Worm (Caenorhabditis elegans) whole organism, L3 larva: Measurements from ENCODE around the gene H28G03.2.

ENCODE experiments used
- ZK546.5 ChIP-seq: sonication (generic microtip); optimal IDR thresholded peaks from 2 replicates; lab custom pipeline; 2017; ENCODE audit warnings: missing biosample characterization, missing genetic modification characterization
- aly-2 ChIP-seq: fragments of 150-350 bp; optimal IDR thresholded peaks from 2 replicates; lab custom pipeline; 2014; ENCODE audit warnings: missing biosample characterization, missing genetic modification characterization
- ama-1 ChIP-seq: fragments of 150-350 bp; optimal IDR thresholded peaks from 2 replicates; lab custom pipeline; 2018
- ceh-16 ChIP-seq: sonication (generic microtip); optimal IDR thresholded peaks from 2 replicates; lab custom pipeline; 2017; ENCODE audit warnings: missing biosample characterization, missing genetic modification characterization
- ceh-82 ChIP-seq: fragments of 150-350 bp; optimal IDR thresholded peaks from 2 replicates; lab custom pipeline; 2014; ENCODE audit warnings: missing biosample characterization, missing genetic modification characterization
- ceh-9 ChIP-seq: sonication (generic microtip); optimal IDR thresholded peaks from 2 replicates; lab custom pipeline; 2018; ENCODE audit warnings: missing biosample characterization, missing genetic modification characterization
- egl-27 ChIP-seq: sonication (generic microtip); optimal IDR thresholded peaks from 4 replicates; lab custom pipeline; 2017; ENCODE audit warnings: missing biosample characterization, missing genetic modification reagents, missing genetic modification characterization
- egl-5 ChIP-seq: fragments of 150-350 bp; optimal IDR thresholded peaks from 2 replicates; lab custom pipeline; 2017; ENCODE audit warnings: missing biosample characterization, missing genetic modification reagents, missing genetic modification characterization, inconsistent platforms
- elt-1 ChIP-seq: fragments of 150-350 bp; optimal IDR thresholded peaks from 2 replicates; lab custom pipeline; 2014; ENCODE audit warnings: missing biosample characterization, missing genetic modification characterization
- elt-2 ChIP-seq: sonication (generic microtip); optimal IDR thresholded peaks from 2 replicates; lab custom pipeline; 2016; ENCODE audit warnings: missing genetic modification reagents, mild to moderate bottlenecking, missing genetic modification characterization, missing compliant biosample characterization
- eor-1 ChIP-seq, 2 experiments: fragments of 150-350 bp; optimal IDR thresholded peaks; 2 replicates each; lab custom pipeline; 2014 to 2018; ENCODE audit warnings: missing biosample characterization in 2 of 2, missing genetic modification characterization in 2 of 2
- fkh-10 ChIP-seq: sonication (generic microtip); optimal IDR thresholded peaks from 2 replicates; lab custom pipeline; 2017; ENCODE audit warnings: missing biosample characterization, missing genetic modification reagents, missing genetic modification characterization
- fos-1 ChIP-seq: fragments of 150-350 bp; optimal IDR thresholded peaks from 2 replicates; lab custom pipeline; 2014; ENCODE audit warnings: missing biosample characterization, missing genetic modification characterization
- hmg-11 ChIP-seq: sonication (generic microtip); optimal IDR thresholded peaks from 2 replicates; lab custom pipeline; 2016; ENCODE audit warnings: missing genetic modification characterization, missing compliant biosample characterization
- jun-1 ChIP-seq: fragments of 150-350 bp; optimal IDR thresholded peaks from 2 replicates; lab custom pipeline; 2014; ENCODE audit warnings: missing biosample characterization, missing genetic modification reagents, missing genetic modification characterization
- lin-15B ChIP-seq: fragments of 150-350 bp; optimal IDR thresholded peaks from 2 replicates; lab custom pipeline; 2014; ENCODE audit warnings: missing biosample characterization, missing genetic modification characterization
- mdl-1 ChIP-seq: fragments of 150-350 bp; optimal IDR thresholded peaks from 2 replicates; lab custom pipeline; 2014; ENCODE audit warnings: missing biosample characterization, missing genetic modification characterization
- mml-1 ChIP-seq: fragments of 150-350 bp; sonication (generic microtip); optimal IDR thresholded peaks from 3 replicates; lab custom pipeline; 2014; ENCODE audit warnings: missing biosample characterization, missing genetic modification characterization
- nfya-1 ChIP-seq: sonication (generic microtip); optimal IDR thresholded peaks from 2 replicates; lab custom pipeline; 2017; ENCODE audit warnings: missing genetic modification characterization, mild to moderate bottlenecking, missing compliant biosample characterization, antibody characterized with exemption, moderate library complexity; ENCODE audit not compliant: insufficient read depth
- nhr-12 ChIP-seq: fragments of 150-350 bp; optimal IDR thresholded peaks from 2 replicates; lab custom pipeline; 2014; ENCODE audit warnings: missing biosample characterization, missing genetic modification characterization
- nhr-23 ChIP-seq: fragments of 150-350 bp; optimal IDR thresholded peaks from 2 replicates; lab custom pipeline; 2014; ENCODE audit warnings: missing biosample characterization, missing genetic modification reagents, missing genetic modification characterization
- nhr-25 ChIP-seq: sonication (generic microtip); optimal IDR thresholded peaks from 2 replicates; lab custom pipeline; 2017; ENCODE audit warnings: missing biosample characterization, missing genetic modification characterization
- nhr-77 ChIP-seq: fragments of 150-350 bp; optimal IDR thresholded peaks from 2 replicates; lab custom pipeline; 2014; ENCODE audit warnings: missing biosample characterization, missing genetic modification characterization
- pha-4 ChIP-seq: fragments of 150-350 bp; optimal IDR thresholded peaks from 2 replicates; lab custom pipeline; 2014; ENCODE audit warnings: missing biosample characterization, missing genetic modification reagents, missing genetic modification characterization
- pqm-1 ChIP-seq: fragments of 150-350 bp; optimal IDR thresholded peaks from 2 replicates; lab custom pipeline; 2017; ENCODE audit warnings: missing biosample characterization, missing genetic modification characterization, inconsistent platforms
- skn-1 ChIP-seq: fragments of 150-350 bp; optimal IDR thresholded peaks from 2 replicates; lab custom pipeline; 2014; ENCODE audit warnings: missing biosample characterization, missing genetic modification characterization
- snpc-4 ChIP-seq: fragments of 150-350 bp; optimal IDR thresholded peaks from 2 replicates; lab custom pipeline; 2014; ENCODE audit warnings: missing biosample characterization, missing genetic modification characterization
- tbx-2 ChIP-seq: sonication (generic microtip); optimal IDR thresholded peaks from 2 replicates; lab custom pipeline; 2016; ENCODE audit warnings: mild to moderate bottlenecking, missing genetic modification characterization, missing compliant biosample characterization
- unc-62 ChIP-seq: fragments of 150-350 bp; sonication (generic microtip); optimal IDR thresholded peaks from 4 replicates; lab custom pipeline; 2014; ENCODE audit warnings: missing biosample characterization, missing genetic modification reagents, missing genetic modification characterization
- zag-1 ChIP-seq: fragments of 150-350 bp; optimal IDR thresholded peaks from 2 replicates; lab custom pipeline; 2014; ENCODE audit warnings: missing biosample characterization, missing genetic modification characterization
- ztf-11 ChIP-seq: fragments of 150-350 bp; optimal IDR thresholded peaks from 2 replicates; lab custom pipeline; 2014; ENCODE audit warnings: missing biosample characterization, missing genetic modification characterization

Gene H28G03.2

DNA sequence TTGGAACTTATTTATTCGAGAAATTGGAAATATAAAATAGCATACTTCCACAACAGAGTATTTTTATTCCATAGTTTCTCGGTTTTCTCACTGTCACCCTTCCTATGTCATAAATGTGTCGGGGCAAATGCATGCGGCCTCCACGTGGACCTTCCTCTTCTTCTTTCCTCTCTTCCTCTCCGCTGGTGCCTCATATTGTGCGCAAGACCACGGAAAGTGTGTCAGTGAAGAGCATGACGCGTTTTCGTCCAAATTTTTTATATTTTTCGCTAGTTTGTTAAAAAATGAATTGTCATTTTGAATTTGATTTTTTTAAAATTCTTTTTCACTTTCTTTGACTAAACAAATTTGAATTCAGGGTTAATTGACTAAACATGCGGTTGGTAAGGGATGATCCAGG, 40.5 kb upstream of the H28G03.2 start, which contains the start of gene mans-3 (continued):
- TF ChIP-seq ZK546.5 (tag; lab: Kevin White, UChicago), result no peak
- TF ChIP-seq elt-2 (tag; lab: Kevin White, UChicago), result peak; percentile 76
- TF ChIP-seq ceh-82 (tag; lab: Kevin White, UChicago), result peak; percentile 33
- no peak for TF ChIP-seq aly-2 (tag; lab: Kevin White, UChicago)
- peak; percentile 92 for TF ChIP-seq snpc-4 (tag; lab: Kevin White, UChicago)
- no peak for TF ChIP-seq nhr-12 (tag; lab: Kevin White, UChicago)
- peak; percentile 76 for TF ChIP-seq skn-1
- TF ChIP-seq, all 47 proteins: peak for 29

DNA sequence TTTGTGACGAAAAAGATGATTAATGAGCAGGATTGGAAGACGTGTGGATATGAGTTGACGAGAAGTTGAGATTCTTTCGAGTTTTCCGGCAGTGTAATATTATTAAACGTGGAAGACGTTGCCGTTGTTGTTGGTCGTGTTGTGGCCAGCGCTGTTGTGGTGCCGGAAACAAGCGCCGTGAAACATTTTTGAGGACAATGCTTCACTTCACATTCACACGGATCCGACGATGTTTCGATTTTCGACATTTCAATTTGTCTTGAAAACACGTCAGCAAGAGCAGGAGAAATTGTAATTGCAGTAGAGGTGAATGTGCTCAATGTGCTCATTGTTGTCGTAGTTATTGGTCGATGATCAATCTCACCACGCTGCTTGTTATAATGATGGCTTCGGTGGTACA, 36.8 kb upstream of the H28G03.2 start:
- no peak for TF ChIP-seq pha-4 (tag; lab: Kevin White, UChicago)
- TF ChIP-seq ceh-9 (tag; lab: Kevin White, UChicago), result no peak
- no peak for TF ChIP-seq fos-1 (tag; lab: Kevin White, UChicago)
- TF ChIP-seq fkh-10, result no peak
- TF ChIP-seq egl-5 (tag; lab: Kevin White, UChicago), result no peak

DNA sequence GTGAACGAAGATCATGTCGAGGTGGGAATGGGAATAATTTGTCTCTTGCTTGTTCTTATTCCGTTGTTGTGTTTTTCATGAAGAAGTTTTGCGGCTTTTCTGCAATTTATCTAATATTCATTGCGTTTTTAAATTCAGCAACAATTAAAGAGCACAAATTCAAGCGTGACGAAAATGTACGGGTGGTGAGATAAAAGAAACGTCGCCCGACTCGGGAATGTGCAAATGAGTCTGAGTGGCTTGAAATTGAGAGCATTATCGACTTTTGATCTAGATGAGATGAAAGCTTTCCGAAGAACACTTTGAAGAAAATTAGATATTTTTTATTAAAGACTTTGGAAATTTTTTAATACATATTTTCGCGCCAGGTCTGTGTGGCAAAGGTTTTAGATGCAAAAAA, 34.5 kb upstream of the H28G03.2 start, which contains the start of gene T03G11.10:
T03G11.10 (minus strand) TSS at position 101 of the 400 bp plus-strand sequence.
- TF ChIP-seq pha-4 (tag; lab: Kevin White, UChicago), result no peak

DNA sequence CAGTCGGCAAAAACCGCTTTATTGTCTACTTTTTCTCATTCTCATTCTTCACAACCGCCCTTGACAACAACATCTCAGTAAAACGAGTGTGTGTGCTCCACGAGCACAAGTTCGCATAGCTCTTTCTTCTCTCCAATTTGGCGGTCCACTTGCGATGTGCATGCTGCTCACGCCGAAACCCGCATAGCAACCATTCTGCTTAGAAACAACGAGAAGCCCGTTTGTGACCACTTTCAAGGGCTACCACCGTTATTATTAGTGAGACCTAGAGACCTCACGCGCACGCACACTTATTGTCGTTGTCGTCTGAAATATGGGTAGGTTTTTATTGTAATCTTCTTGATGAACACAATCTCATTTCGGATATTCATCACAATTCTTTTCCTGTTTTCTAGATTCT, 31.3 kb upstream of the H28G03.2 start, which contains the start of gene zchc-1A:
zchc-1A (plus strand) TSS at position 114 of the 400 bp plus-strand sequence.
- TF ChIP-seq nhr-25 (no peak), eor-1 (tag; optimal IDR thresholded peaks at IDR 0.05; lab: Kevin White, UChicago) (no peak), skn-1 (no peak), mdl-1 (tag; lab: Kevin White, UChicago) (no peak), ceh-16 (tag; lab: Kevin White, UChicago) (no peak), mml-1 (no peak), nhr-23 (no peak), ceh-82 (tag; lab: Kevin White, UChicago) (no peak), ztf-11 (tag; lab: Kevin White, UChicago) (no peak)

DNA sequence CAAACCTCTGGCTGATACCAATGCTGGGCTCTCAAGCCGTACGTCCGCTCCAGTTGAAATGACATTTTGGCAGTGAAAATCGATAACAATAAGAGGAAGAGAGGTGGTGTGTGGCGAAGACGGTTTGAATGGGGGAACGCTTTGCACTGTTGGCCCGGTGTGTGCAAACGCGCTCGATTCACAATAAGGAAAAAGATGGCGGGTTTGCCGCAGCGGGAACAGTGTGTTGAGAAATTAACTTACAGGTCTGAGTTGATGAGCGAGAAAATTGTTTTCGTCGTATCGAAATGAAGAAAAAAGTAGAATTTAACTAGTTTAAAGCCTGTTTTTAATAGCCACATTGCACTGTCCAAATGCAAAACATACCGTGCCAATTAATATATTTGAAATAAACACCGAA, 26.5 kb upstream of the H28G03.2 start, which contains the start of gene metl-9:
metl-9 (minus strand) TSS at position 101 of the 400 bp plus-strand sequence.
- no peak for TF ChIP-seq elt-1 (tag; lab: Kevin White, UChicago)
- no peak for TF ChIP-seq ceh-9 (tag; lab: Kevin White, UChicago)
- no peak for TF ChIP-seq hmg-11 (tag; lab: Kevin White, UChicago)
- TF ChIP-seq nfya-1 (tag; lab: Kevin White, UChicago), result no peak
- TF ChIP-seq tbx-2, result no peak
- TF ChIP-seq nhr-25, result no peak
- no peak for TF ChIP-seq nhr-12 (tag; lab: Kevin White, UChicago)
- TF ChIP-seq fkh-10, result no peak
- TF ChIP-seq aly-2 (tag; lab: Kevin White, UChicago), result no peak
- no peak for TF ChIP-seq fos-1 (tag; lab: Kevin White, UChicago)
- TF ChIP-seq nhr-77 (tag; lab: Kevin White, UChicago), result no peak
- no peak for TF ChIP-seq lin-15B (tag; lab: Kevin White, UChicago)
- no peak for TF ChIP-seq unc-62
- no peak for TF ChIP-seq egl-27 (tag; lab: Kevin White, UChicago)
- no peak for TF ChIP-seq skn-1
- TF ChIP-seq nhr-23, result no peak
- no peak for TF ChIP-seq pqm-1 (tag; lab: Kevin White, UChicago)
- TF ChIP-seq ama-1, result no peak
- no peak for TF ChIP-seq jun-1 (tag; lab: Kevin White, UChicago)

DNA sequence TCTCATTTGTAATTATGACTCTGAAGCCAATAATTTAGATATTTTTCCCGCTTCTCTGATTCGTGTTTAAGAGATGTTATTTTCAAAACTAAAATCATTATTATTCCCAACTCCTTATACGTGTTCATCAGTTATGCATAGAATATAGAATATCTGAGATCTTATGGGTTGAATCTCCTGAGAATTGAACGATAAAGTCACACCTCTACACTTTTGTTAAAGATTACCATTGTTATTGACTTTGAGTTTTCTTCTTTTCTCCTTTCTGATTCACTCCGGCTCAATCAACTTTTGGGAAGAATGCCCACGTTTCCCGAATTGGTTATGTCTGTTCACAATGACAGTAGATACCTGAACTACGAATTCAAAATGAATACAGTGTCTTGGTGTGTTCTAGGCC, 25.7 kb upstream of the H28G03.2 start, which contains the start of gene sru-48:
sru-48 (plus strand) TSS at position 301 of the 400 bp plus-strand sequence.
- TF ChIP-seq skn-1 (no peak), ztf-11 (tag; lab: Kevin White, UChicago) (no peak), ceh-9 (tag; lab: Kevin White, UChicago) (no peak), pqm-1 (tag; lab: Kevin White, UChicago) (no peak), pha-4 (tag; lab: Kevin White, UChicago) (no peak), zag-1 (tag; lab: Kevin White, UChicago) (no peak), ceh-16 (tag; lab: Kevin White, UChicago) (no peak)
